Worm (Caenorhabditis elegans): ENCODE data around the gene C35A11.3.

C35A11.3 gene

ce11 chrV:5330967-5331366 is 41.3 kb upstream of the C35A11.3 start, which contains the start of gene srg-26:
Gene srg-26, plus strand, starts transcription at chrV:5331267.
- TF ChIP-seq elt-3 (tag; optimal IDR thresholded peaks at IDR 0.05) (no peak), nhr-237 (tag; optimal IDR thresholded peaks at IDR 0.05) (no peak), hlh-1 (tag; optimal IDR thresholded peaks at IDR 0.05) (no peak), lin-32 (GFP tag; optimal IDR thresholded peaks at IDR 0.05) (no peak), sem-2 (GFP tag; optimal IDR thresholded peaks at IDR 0.05) (no peak), elt-1 (tag; optimal IDR thresholded peaks at IDR 0.05; ENCODE audit: borderline replicate concordance, insufficient read depth) (no peak), blmp-1 (tag; optimal IDR thresholded peaks at IDR 0.05) (no peak), M03D4.4 (tag; optimal IDR thresholded peaks at IDR 0.05) (no peak)

ce11 chrV:5334588-5334987 is 37.6 kb upstream of the C35A11.3 start, which contains the start of gene srg-28:
Gene srg-28, plus strand, starts transcription at chrV:5334888.
- TF ChIP-seq ceh-39 (tag; optimal IDR thresholded peaks at IDR 0.05) (no peak), mls-2 (tag; optimal IDR thresholded peaks at IDR 0.05) (no peak), nhr-12 (tag; optimal IDR thresholded peaks at IDR 0.05) (no peak), M03D4.4 (tag; optimal IDR thresholded peaks at IDR 0.05) (no peak), elt-3 (tag; optimal IDR thresholded peaks at IDR 0.05) (no peak), sem-2 (GFP tag; optimal IDR thresholded peaks at IDR 0.05) (no peak), zip-8 (tag; optimal IDR thresholded peaks at IDR 0.05) (no peak), ztf-11 (tag; optimal IDR thresholded peaks at IDR 0.05) (no peak), cnd-1 (tag; optimal IDR thresholded peaks at IDR 0.05) (no peak), mep-1 (tag; optimal IDR thresholded peaks at IDR 0.05) (no peak), lin-13 (tag; optimal IDR thresholded peaks at IDR 0.05) (no peak), nhr-237 (tag; optimal IDR thresholded peaks at IDR 0.05) (no peak), unc-62 (GFP tag; optimal IDR thresholded peaks at IDR 0.05) (no peak), sptf-1 (tag; optimal IDR thresholded peaks at IDR 0.05) (no peak), unc-120 (tag; optimal IDR thresholded peaks at IDR 0.05; ENCODE audit: poor library complexity, severe bottlenecking) (no peak), bed-3 (GFP tag; optimal IDR thresholded peaks at IDR 0.05) (no peak), nhr-2 (tag; optimal IDR thresholded peaks at IDR 0.05) (no peak), snpc-4 (tag; optimal IDR thresholded peaks at IDR 0.05) (no peak)

- TF ChIP-seq lin-13 (tag; optimal IDR thresholded peaks at IDR 0.05) (no peak), nhr-28 (tag; optimal IDR thresholded peaks at IDR 0.05) (no peak), nhr-237 (tag; optimal IDR thresholded peaks at IDR 0.05) (no peak), mab-5 (tag; optimal IDR thresholded peaks at IDR 0.05) (no peak), bed-3 (GFP tag; optimal IDR thresholded peaks at IDR 0.05) (no peak), ces-1 (GFP tag; optimal IDR thresholded peaks at IDR 0.05) (no peak), unc-120 (tag; optimal IDR thresholded peaks at IDR 0.05; ENCODE audit: poor library complexity, severe bottlenecking) (no peak)
Measured at ce11 chrV:5336884-5337283, 35.3 kb upstream of the C35A11.3 start, which contains the start of gene srg-29. Gene srg-29, plus strand, starts transcription at chrV:5337184.

ce11 chrV:5339497-5339896 is 32.7 kb upstream of the C35A11.3 start, which contains the start of gene srg-27:
Gene srg-27, plus strand, starts transcription at chrV:5339797.
- TF ChIP-seq unc-39 (tag; optimal IDR thresholded peaks at IDR 0.05): no peak
- no peak for TF ChIP-seq nhr-12 (tag; optimal IDR thresholded peaks at IDR 0.05)
- TF ChIP-seq sptf-1 (tag; optimal IDR thresholded peaks at IDR 0.05): no peak
- TF ChIP-seq ces-1 (GFP tag; optimal IDR thresholded peaks at IDR 0.05): no peak
- TF ChIP-seq bed-3 (GFP tag; optimal IDR thresholded peaks at IDR 0.05): no peak
- TF ChIP-seq nhr-76 (tag; optimal IDR thresholded peaks at IDR 0.05): no peak
- TF ChIP-seq drap-1 (GFP tag; optimal IDR thresholded peaks at IDR 0.05): no peak
- no peak for TF ChIP-seq M03D4.4 (tag; optimal IDR thresholded peaks at IDR 0.05)
- TF ChIP-seq lin-13 (tag; optimal IDR thresholded peaks at IDR 0.05): no peak
- TF ChIP-seq ham-2 (GFP tag; optimal IDR thresholded peaks at IDR 0.05): no peak
- no peak for TF ChIP-seq pha-4 (tag; optimal IDR thresholded peaks at IDR 0.05)
- TF ChIP-seq blmp-1 (tag; optimal IDR thresholded peaks at IDR 0.05): no peak
- TF ChIP-seq flh-1 (GFP tag; optimal IDR thresholded peaks at IDR 0.05): no peak

ce11 chrV:5345419-5345818 is 26.8 kb upstream of the C35A11.3 start, which contains the start of gene srg-25:
Gene srg-25, minus strand, starts transcription at chrV:5345519.
- no peak for TF ChIP-seq unc-62 (GFP tag; optimal IDR thresholded peaks at IDR 0.05)
- no peak for TF ChIP-seq ztf-11 (tag; optimal IDR thresholded peaks at IDR 0.05)
- no peak for TF ChIP-seq sptf-1 (tag; optimal IDR thresholded peaks at IDR 0.05)
- TF ChIP-seq elt-3 (tag; optimal IDR thresholded peaks at IDR 0.05): no peak

All from whole organism, mixed stage, embryonic.